Worm (Caenorhabditis elegans): ENCODE data around the gene shn-1.

ce11 chrII:11336640-11337241 is 54.0 kb downstream of the shn-1 start:
- TF ChIP-seq him-1 (tag; optimal IDR thresholded peaks at IDR 0.05) (no peak), W03F9.2 (tag; optimal IDR thresholded peaks at IDR 0.05) (no peak), dao-5 (tag; optimal IDR thresholded peaks at IDR 0.05) (no peak)

Data from whole organism, L4/young adult.